Worm (Caenorhabditis elegans): ENCODE measurements around the gene smrc-1.

ce11 chrIII:6421973-6422511, 31.3 kb downstream of the smrc-1 start:
- no peak for TF ChIP-seq nhr-237 (tag; optimal IDR thresholded peaks at IDR 0.05)
- TF ChIP-seq spr-3 (GFP tag; optimal IDR thresholded peaks at IDR 0.05) = no peak
- no peak for TF ChIP-seq ceh-82 (tag; optimal IDR thresholded peaks at IDR 0.05)
- TF ChIP-seq madf-5 (GFP tag; IDR thresholded peaks at IDR 0.05) = no peak
